Fruit fly (Drosophila melanogaster): ENCODE data around the gene CG10863.

dm6 chr3L:3965102-3965501 lies 22.8 kb upstream of the CG10863 start:
- no peak for TF ChIP-seq N (GFP tag; optimal IDR thresholded peaks at IDR 0.05)
- TF ChIP-seq Vsx2 (GFP tag; optimal IDR thresholded peaks at IDR 0.05; ENCODE audit: partially characterized antibody): no peak
- TF ChIP-seq dl (GFP tag; optimal IDR thresholded peaks at IDR 0.05; ENCODE audit: insufficient read depth in 1 of 2, partially characterized antibody in 2 of 2): no peak
- TF ChIP-seq jim (GFP tag; optimal IDR thresholded peaks at IDR 0.05): no peak
- TF ChIP-seq Jra (GFP tag; optimal IDR thresholded peaks at IDR 0.05): no peak
- no peak for TF ChIP-seq HLH106 (tag; optimal IDR thresholded peaks at IDR 0.05)
- no peak for TF ChIP-seq CG32264 (GFP tag; optimal IDR thresholded peaks at IDR 0.05)
- TF ChIP-seq pan (optimal IDR thresholded peaks at IDR 0.05): no peak
- no peak for TF ChIP-seq Hr78 (GFP tag; optimal IDR thresholded peaks at IDR 0.05)
- TF ChIP-seq fru (GFP tag; optimal IDR thresholded peaks at IDR 0.05): no peak
